Worm (Caenorhabditis elegans): ENCODE measurements around the gene Y113G7B.12.

- TF ChIP-seq sea-2 (GFP tag; IDR thresholded peaks at IDR 0.05) (no peak), die-1 (tag; optimal IDR thresholded peaks at IDR 0.05) (no peak), nhr-90 (tag; optimal IDR thresholded peaks at IDR 0.05) (no peak), tlf-1 (GFP tag; optimal IDR thresholded peaks at IDR 0.05) (no peak), rpc-1 (optimal IDR thresholded peaks at IDR 0.05) (no peak), rpc-1 (tag; optimal IDR thresholded peaks at IDR 0.05) (no peak), ceh-40 (GFP tag; IDR thresholded peaks at IDR 0.05) (no peak)
Measured at ce11 chrV:20195451-20196036, 16.9 kb downstream of the Y113G7B.12 start, which contains the start of the genes srh-217 and Y113G7B.28.
